Fruit fly (Drosophila melanogaster) Kc167 (cell line): ENCODE measurements around the gene Pex2.

ENCODE experiments used
- Myc ChIP-seq: fragments of >200 bp; optimal IDR thresholded peaks from 2 replicates; lab custom pipeline; 2017; ENCODE audit warnings: missing external identifiers
- Sin3A ChIP-seq: fragments of >200 bp; optimal IDR thresholded peaks from 2 replicates; lab custom pipeline; 2018; ENCODE audit warnings: missing external identifiers
- h ChIP-seq: fragments of >200 bp; optimal IDR thresholded peaks from 3 replicates; lab custom pipeline; 2018; ENCODE audit warnings: missing external identifiers
- insv ChIP-seq: fragments of >200 bp; optimal IDR thresholded peaks from 3 replicates; lab custom pipeline; 2018; ENCODE audit warnings: missing external identifiers
- psq ChIP-seq: fragments of >200 bp; optimal IDR thresholded peaks from 2 replicates; lab custom pipeline; 2017; ENCODE audit warnings: missing external identifiers
- ttk ChIP-seq: sonication (Bioruptor generic); optimal IDR thresholded peaks from 2 replicates; lab custom pipeline; 2017; ENCODE audit warnings: missing external identifiers

The Pex2 gene

dm6 chr3L:8338921-8339320 is at the start of gene Pex2:
Gene Pex2, plus strand, starts transcription at chr3L:8339051.
- TF ChIP-seq ttk (lab: Kevin White, UChicago) (no peak), Myc (lab: Kevin White, UChicago) (no peak), insv (no peak), Sin3A (lab: Kevin White, UChicago) (no peak), psq (lab: Kevin White, UChicago) (no peak), h (lab: Kevin White, UChicago) (no peak)

DNA sequence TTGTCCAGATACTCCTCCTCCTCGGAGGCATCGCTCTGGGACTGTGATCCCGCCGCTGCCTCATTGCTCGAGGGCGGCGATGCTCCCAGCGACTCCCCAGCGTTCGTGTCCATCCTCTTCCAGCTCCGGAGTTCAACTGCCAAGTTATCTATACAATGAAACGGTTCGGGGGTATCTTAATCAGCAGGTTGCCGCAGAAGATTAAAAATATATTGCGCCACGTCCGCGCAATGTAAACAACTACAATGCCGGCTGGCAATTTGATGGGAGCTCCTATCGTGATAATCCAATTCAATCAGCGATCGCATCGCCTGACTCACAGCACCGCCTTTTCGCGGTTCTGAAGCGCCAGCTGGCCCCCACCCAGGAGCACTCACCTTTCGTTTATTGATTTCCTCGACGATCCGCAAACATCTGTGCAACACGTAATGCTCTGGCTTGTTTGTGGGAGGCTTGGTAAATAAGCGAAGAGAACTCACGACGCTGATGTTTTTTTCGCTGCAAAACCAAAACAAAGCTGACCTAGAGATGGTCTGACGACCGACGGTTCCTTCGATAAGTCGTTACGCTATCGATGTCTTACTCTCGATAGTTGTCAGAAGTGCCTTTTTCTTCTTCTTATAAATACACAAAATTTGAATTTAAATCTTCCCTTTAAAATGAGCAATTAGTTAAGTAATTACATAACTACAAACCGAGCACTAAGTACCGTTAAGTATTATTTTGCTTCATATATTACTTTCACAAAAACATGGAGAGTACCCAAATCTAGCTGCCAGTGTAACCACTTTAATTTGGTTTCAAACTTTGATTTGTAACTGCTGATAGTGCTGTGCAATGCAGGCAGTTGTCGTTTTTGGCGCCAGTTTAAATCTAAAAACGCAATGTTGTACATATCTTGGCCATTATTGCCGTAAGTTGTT is 49.3 kb upstream of the Pex2 start, which contains the start of gene cert:
Gene cert (minus strand): TSS at position 535 of the 923 bp plus-strand sequence.
- no peak for TF ChIP-seq h (lab: Kevin White, UChicago)

DNA sequence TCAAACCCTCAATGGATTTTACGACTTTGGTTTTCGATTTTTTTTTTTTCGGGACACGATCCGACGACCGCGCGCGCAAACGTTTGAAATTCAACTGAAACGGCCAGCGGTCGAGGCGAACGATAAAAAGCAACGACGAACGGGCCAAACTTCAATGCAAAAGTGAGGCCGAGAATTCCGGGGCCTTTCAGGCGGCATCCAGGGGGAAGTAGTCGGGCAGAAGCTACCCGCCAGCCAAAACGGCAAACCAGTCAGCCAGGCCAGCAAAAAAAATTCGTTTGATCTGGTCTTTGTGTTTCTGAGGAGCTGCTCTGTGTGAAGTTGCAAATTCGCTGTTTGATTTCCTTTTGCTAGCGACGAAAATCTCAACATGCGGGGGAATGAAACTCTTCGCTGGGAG is 43.6 kb upstream of the Pex2 start, which contains the start of gene CG7201:
Gene CG7201 (minus strand): TSS at position 101 of the 400 bp plus-strand sequence.
- no peak for TF ChIP-seq Myc (lab: Kevin White, UChicago)
- no peak for TF ChIP-seq h (lab: Kevin White, UChicago)
- TF ChIP-seq insv: no peak
- no peak for TF ChIP-seq psq (lab: Kevin White, UChicago)
- TF ChIP-seq Sin3A (lab: Kevin White, UChicago): no peak
- TF ChIP-seq ttk (lab: Kevin White, UChicago): no peak

DNA sequence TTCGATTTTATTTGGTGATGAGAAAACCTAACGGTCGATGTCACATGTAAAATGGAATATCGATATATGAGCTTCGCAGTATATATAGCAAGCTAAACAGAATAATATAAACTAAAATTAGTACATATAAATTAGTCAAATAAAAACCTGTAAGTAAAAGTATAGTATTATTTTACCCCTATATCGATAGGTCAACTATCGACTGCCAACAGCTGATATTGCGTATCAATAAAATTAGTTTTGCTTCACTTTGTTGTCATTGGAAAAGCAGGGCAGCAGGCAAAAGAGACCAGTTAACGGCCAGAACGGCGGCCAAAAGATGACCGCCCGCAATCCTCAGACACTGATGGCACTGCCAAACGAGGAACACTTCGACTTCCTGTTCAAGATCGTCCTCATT is 41.9 kb upstream of the Pex2 start, which contains the start of gene Rab19:
Gene Rab19 (plus strand): TSS at position 78 of the 400 bp plus-strand sequence.
- TF ChIP-seq psq (lab: Kevin White, UChicago): no peak
- TF ChIP-seq Myc (lab: Kevin White, UChicago): no peak
- TF ChIP-seq h (lab: Kevin White, UChicago): no peak
- TF ChIP-seq Sin3A (lab: Kevin White, UChicago): no peak
- no peak for TF ChIP-seq insv
- TF ChIP-seq ttk (lab: Kevin White, UChicago): no peak

dm6 chr3L:8297488-8297887 is 41.4 kb upstream of the Pex2 start:
- TF ChIP-seq insv (no peak), Myc (lab: Kevin White, UChicago) (no peak), h (lab: Kevin White, UChicago) (no peak), Sin3A (lab: Kevin White, UChicago) (no peak), psq (lab: Kevin White, UChicago) (no peak), ttk (lab: Kevin White, UChicago) (no peak)

DNA sequence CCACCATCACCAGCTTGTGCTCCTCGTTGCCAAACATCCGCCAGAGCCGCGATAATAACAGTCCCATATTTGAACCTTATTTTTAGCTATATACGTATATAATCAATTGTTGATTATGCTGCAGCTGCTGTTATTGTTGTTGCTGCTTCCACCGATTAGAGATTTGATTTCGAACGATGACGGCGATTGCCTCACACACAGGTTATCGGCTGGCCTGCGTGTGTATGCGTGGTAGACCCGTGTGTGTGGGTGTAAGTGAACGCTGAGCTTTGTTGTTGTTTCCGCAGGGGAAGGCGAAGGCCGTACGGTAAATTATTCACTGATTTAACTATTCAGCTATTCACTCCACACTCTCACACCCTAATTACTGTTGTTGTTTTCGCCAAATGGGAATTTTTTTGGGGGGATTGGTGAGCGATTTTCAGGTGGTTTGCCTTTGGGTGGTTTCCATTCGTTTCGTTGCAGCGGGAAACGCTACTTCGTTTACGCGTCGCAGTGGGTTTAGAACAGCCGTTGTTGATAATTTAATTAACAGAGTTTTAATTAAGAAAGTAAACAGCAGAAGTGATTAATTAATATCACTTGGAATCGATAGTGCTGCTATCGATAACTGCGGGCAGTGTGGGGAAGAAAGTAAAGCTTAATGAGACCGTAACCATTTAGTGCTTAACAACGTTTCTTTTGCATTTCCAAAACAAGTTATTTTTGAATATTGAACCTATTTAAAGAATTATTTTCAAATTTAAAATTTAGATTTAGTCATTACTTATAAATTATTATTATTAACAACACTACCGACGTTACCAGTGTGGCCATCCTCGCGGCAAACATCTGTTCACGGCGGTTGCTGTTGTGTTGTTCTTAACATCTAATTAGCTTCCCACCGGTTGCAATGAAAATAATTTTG is 39.4 kb upstream of the Pex2 start, which contains the start of the genes Arl5 and CG13671:
Gene Arl5 (minus strand): TSS at position 616 of the 907 bp plus-strand sequence.
Gene CG13671 (plus strand): TSS at position 841 of the 907 bp plus-strand sequence.
- TF ChIP-seq insv: no peak
- no peak for TF ChIP-seq Sin3A (lab: Kevin White, UChicago)
- no peak for TF ChIP-seq Myc (lab: Kevin White, UChicago)
- TF ChIP-seq psq (lab: Kevin White, UChicago): no peak
- TF ChIP-seq h (lab: Kevin White, UChicago): no peak
- no peak for TF ChIP-seq ttk (lab: Kevin White, UChicago)

DNA sequence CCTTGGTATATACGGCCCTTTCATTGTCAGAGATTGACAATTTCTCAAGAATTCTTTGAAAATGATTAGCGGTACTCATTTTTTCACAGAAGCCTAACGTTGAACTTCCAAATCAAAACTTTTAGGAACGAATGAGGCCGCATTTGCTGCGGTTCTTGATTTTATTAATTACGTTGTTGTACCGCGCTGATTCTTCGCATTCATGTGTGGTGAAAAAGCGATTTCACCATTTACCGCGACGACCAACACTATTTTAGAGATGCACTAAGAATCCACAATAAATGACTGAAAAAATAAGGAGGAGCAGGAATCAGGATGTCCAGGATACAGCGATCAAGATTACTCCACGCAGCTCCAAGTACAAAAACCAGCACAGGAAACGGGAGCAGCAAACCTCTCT is 34.9 kb upstream of the Pex2 start, which contains the start of the genes CG7194 and Sbp2:
Gene CG7194 (minus strand): TSS at position 148 of the 400 bp plus-strand sequence.
Gene Sbp2 (plus strand): TSS at position 246 of the 400 bp plus-strand sequence.
- no peak for TF ChIP-seq h (lab: Kevin White, UChicago)
- no peak for TF ChIP-seq psq (lab: Kevin White, UChicago)
- no peak for TF ChIP-seq ttk (lab: Kevin White, UChicago)
- no peak for TF ChIP-seq Myc (lab: Kevin White, UChicago)
- no peak for TF ChIP-seq insv
- no peak for TF ChIP-seq Sin3A (lab: Kevin White, UChicago)

DNA sequence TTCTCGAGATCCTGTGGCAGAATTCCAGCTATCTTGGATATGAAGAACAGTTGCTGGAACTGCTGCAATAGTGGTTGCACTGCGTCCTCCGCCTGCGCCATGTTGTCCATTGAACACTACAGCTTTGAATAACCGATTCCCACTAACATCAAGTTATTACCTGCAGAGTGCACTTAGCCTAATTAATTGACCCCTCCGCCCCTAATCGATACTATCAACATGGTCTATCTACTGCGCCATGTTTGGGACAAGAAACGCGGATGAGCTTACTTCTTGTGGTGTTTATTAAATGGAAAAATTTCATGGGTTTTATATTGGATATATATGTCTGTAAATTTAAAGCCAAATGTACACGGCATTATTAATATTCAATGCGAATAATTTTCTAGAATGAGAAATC is 32.0 kb upstream of the Pex2 start, which contains the start of gene Gr66a:
Gene Gr66a (minus strand): TSS at position 101 of the 400 bp plus-strand sequence.
- TF ChIP-seq Myc (lab: Kevin White, UChicago): no peak
- no peak for TF ChIP-seq psq (lab: Kevin White, UChicago)
- TF ChIP-seq h (lab: Kevin White, UChicago): no peak
- TF ChIP-seq Sin3A (lab: Kevin White, UChicago): no peak
- TF ChIP-seq ttk (lab: Kevin White, UChicago): no peak
- TF ChIP-seq insv: no peak

DNA sequence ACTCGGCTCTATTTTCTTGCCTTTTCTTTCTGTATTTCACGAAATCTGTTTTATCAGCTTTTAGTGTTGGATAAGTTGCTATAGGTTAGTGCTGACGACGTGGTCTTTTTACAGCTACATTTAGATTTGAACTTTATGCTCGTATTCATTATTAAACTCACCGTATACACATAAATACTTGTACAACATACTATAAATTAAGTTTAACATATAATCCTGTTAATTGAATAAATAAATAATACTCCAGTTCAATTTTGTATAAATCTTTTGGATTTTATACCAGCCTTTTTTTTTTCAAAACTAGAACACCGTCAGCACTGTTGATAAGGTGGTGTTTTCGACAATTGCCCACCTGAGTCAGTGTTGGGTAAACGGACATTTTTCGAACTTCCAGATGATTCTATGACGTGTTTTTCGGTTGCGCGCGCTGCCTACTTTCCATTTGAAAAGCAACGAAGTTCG is 29.9 kb upstream of the Pex2 start, which contains the start of gene BI-1:
Gene BI-1 (minus strand): TSS at position 51 of the 462 bp plus-strand sequence.
- TF ChIP-seq psq (lab: Kevin White, UChicago): no peak
- no peak for TF ChIP-seq Myc (lab: Kevin White, UChicago)
- TF ChIP-seq ttk (lab: Kevin White, UChicago): no peak
- no peak for TF ChIP-seq h (lab: Kevin White, UChicago)
- no peak for TF ChIP-seq insv
- TF ChIP-seq Sin3A (lab: Kevin White, UChicago): no peak

DNA sequence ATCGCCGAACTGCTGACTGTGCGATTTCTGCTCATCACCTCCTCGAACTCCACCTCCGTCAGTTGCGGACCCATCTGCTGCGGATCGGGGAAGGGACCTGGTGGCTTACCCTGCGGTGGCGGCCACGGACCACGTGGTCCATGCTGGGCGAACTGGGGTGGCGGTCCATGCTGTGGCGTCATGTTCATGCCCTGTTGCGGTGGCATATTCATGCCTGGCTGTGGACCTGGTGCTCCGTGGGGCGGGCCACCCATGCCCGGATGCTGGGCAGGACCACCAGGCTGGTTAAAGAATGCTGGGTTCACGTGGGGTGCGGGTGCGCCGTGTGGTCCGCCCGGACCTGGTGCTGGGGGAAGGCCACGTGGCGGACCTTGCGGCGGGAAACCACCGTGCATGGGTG is 26.6 kb upstream of the Pex2 start:
- TF ChIP-seq insv (no peak), psq (lab: Kevin White, UChicago) (no peak), ttk (lab: Kevin White, UChicago) (no peak), Sin3A (lab: Kevin White, UChicago) (no peak), h (lab: Kevin White, UChicago) (no peak), Myc (lab: Kevin White, UChicago) (no peak)
